Fruit fly (Drosophila melanogaster) whole organism, adult: Measurements from ENCODE around the gene CG9514.

Source experiments
- CG11617 ChIP-seq: fragments of 200-800 bp; sonication (Bioruptor generic); optimal IDR thresholded peaks from 2 replicates; lab custom pipeline; 2017; ENCODE audit warnings: mild to moderate bottlenecking, missing biosample characterization, missing genetic modification reagents, missing genetic modification characterization
- CG12768 ChIP-seq: fragments of 200-800 bp; sonication (Bioruptor generic); optimal IDR thresholded peaks from 2 replicates; lab custom pipeline; 2017; ENCODE audit warnings: missing biosample characterization, missing genetic modification characterization, mild to moderate bottlenecking, moderate library complexity, missing genetic modification reagents
- CG14711 ChIP-seq: fragments of 200-800 bp; sonication (Bioruptor generic); optimal IDR thresholded peaks from 2 replicates; lab custom pipeline; 2018; ENCODE audit warnings: missing biosample characterization, mild to moderate bottlenecking, missing genetic modification characterization, moderate library complexity
- CG1620 ChIP-seq: fragments of 200-800 bp; sonication (Bioruptor generic); optimal IDR thresholded peaks from 2 replicates; lab custom pipeline; 2016; ENCODE audit warnings: missing biosample characterization, missing genetic modification characterization
- CG33017 ChIP-seq: fragments of 200-800 bp; sonication (Bioruptor generic); optimal IDR thresholded peaks from 2 replicates; lab custom pipeline; 2018; ENCODE audit warnings: missing biosample characterization, mild to moderate bottlenecking, missing genetic modification characterization, moderate library complexity
- CG5204 ChIP-seq: fragments of 200-800 bp; sonication (Bioruptor generic); optimal IDR thresholded peaks from 2 replicates; lab custom pipeline; 2016; ENCODE audit warnings: missing biosample characterization, missing genetic modification characterization
- CG7045 ChIP-seq: fragments of 200-800 bp; sonication (Bioruptor generic); optimal IDR thresholded peaks from 2 replicates; lab custom pipeline; 2017; ENCODE audit warnings: missing biosample characterization, mild to moderate bottlenecking, missing genetic modification characterization
- CG7101 ChIP-seq: fragments of 200-800 bp; sonication (Bioruptor generic); optimal IDR thresholded peaks from 2 replicates; lab custom pipeline; 2018; ENCODE audit warnings: missing biosample characterization, mild to moderate bottlenecking, missing genetic modification characterization, moderate library complexity
- Clk ChIP-seq: fragments of 200-800 bp; sonication (Bioruptor generic); optimal IDR thresholded peaks from 2 replicates; lab custom pipeline; 2017; ENCODE audit warnings: missing biosample characterization, missing genetic modification characterization
- Crg-1 ChIP-seq: fragments of 200-800 bp; sonication (Bioruptor generic); optimal IDR thresholded peaks from 2 replicates; lab custom pipeline; 2016; ENCODE audit warnings: missing biosample characterization, missing genetic modification characterization
- Hr96 ChIP-seq: fragments of 200-800 bp; sonication (Bioruptor generic); optimal IDR thresholded peaks from 2 replicates; lab custom pipeline; 2016; ENCODE audit warnings: missing biosample characterization, missing genetic modification characterization
- Mnt ChIP-seq: fragments of 200-800 bp; sonication (Bioruptor generic); optimal IDR thresholded peaks from 2 replicates; lab custom pipeline; 2016; ENCODE audit warnings: missing biosample characterization, mild to moderate bottlenecking, missing genetic modification characterization
- bab1 ChIP-seq: fragments of 200-800 bp; sonication (Bioruptor generic); optimal IDR thresholded peaks from 3 replicates; lab custom pipeline; 2019; ENCODE audit warnings: missing biosample characterization, mild to moderate bottlenecking, missing genetic modification characterization, moderate library complexity
- cic ChIP-seq: fragments of 200-800 bp; sonication (Bioruptor generic); optimal IDR thresholded peaks from 2 replicates; lab custom pipeline; 2017; ENCODE audit warnings: missing biosample characterization, mild to moderate bottlenecking, missing genetic modification characterization, moderate library complexity
- cnc ChIP-seq, 2 experiments: fragments of >200 bp; optimal IDR thresholded peaks; 2 replicates each; lab custom pipeline; 2017
- kay ChIP-seq: fragments of 200-800 bp; sonication (Bioruptor generic); peaks from one replicate; lab custom pipeline; 2016; ENCODE audit warnings: missing biosample characterization, missing genetic modification characterization, borderline replicate concordance
- ovo ChIP-seq: fragments of 200-800 bp; sonication (Bioruptor generic); optimal IDR thresholded peaks from 2 replicates; lab custom pipeline; 2016; ENCODE audit warnings: missing biosample characterization, missing genetic modification characterization
- pad ChIP-seq: fragments of 200-800 bp; sonication (Bioruptor generic); optimal IDR thresholded peaks from 3 replicates; lab custom pipeline; 2017; ENCODE audit warnings: missing biosample characterization, missing genetic modification characterization, mild to moderate bottlenecking, moderate library complexity, missing genetic modification reagents
- tj ChIP-seq: fragments of 200-800 bp; sonication (Bioruptor generic); optimal IDR thresholded peaks from 3 replicates; lab custom pipeline; 2017; ENCODE audit warnings: missing biosample characterization, mild to moderate bottlenecking, missing genetic modification characterization, moderate library complexity
- toe ChIP-seq: fragments of 200-800 bp; sonication (Bioruptor generic); optimal IDR thresholded peaks from 2 replicates; lab custom pipeline; 2016; ENCODE audit warnings: missing biosample characterization, missing genetic modification characterization

The CG9514 gene

DNA sequence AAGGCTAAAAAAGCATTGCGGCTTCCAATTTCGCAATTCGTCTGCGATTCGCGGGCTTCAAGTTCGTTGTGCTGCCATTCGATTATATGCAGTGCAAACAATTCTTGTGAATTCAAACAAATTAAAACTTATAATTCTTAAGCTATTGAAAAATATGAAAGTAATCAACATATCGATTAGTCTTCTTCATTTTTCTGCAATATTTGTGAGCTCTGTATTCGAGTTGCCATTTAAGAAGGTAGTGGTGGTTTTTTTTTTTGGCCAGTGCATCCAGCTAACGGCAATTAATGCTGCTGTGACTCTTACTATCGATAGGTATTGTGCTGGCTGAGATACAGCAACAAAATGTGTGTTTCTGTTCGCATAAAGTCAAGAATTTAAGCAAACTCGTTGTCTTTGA lies 38.8 kb downstream of the CG9514 start:
- TF ChIP-seq bab1 (GFP tag; lab: Kevin White, UChicago) (no peak), Crg-1 (GFP tag; lab: Kevin White, UChicago) (no peak), CG1620 (no peak), CG7045 (GFP tag; lab: Kevin White, UChicago) (no peak), ovo (GFP tag; lab: Kevin White, UChicago) (no peak), CG11617 (no peak)

DNA sequence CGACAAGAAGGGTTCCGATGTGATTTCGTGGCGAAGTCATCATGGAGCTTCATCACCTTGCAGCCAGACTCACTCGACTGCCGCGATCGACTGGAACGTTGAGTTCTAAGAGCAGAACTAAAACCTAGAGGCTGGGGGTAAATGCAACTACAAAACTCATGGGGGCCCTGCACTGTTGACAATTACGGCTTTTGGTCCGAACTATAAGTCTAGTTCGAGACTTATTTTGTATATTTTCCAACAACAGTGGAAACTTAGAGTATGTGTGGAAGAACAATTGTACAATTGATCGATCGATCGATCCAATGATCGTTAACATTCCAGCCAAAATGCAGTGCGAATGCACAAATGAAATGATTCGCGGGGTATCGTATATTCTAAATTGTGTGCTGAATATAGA lies 40.4 kb downstream of the CG9514 start, which contains the start of gene CG9519:
CG9519 (minus strand) TSS at position 101 of the 400 bp plus-strand sequence.
- no peak for TF ChIP-seq Hr96
- TF ChIP-seq CG12768 = no peak
- TF ChIP-seq kay (GFP tag; lab: Kevin White, UChicago) = peak; percentile 11

DNA sequence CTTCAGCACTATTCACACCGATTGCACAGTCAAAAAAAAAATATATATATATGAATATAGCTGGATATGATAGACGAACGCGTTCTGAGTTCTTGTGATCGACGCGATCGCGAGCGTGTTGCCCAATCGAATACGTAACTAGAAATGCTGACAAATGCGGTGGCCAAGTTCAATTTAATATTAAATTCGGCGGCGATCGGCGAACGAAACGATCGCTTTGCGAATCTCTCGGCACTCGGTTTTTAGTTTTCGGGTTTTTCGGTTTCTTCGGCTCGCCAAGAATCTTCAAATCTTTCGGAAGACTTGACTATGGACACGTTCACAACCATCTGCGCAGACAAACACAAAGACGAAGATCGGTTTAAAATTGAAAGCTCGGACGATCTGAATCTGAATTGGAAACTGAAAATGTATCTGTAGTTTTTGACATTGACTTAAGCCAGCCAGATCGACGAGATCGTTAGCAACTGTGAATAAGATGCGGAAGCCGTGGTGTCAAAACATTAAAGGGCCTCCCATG lies 43.5 kb downstream of the CG9514 start, which contains the start of gene CG9521:
CG9521 (minus strand) TSS at position 117 of the 520 bp plus-strand sequence.
- TF ChIP-seq toe (GFP tag; lab: Kevin White, UChicago) (no peak), tj (GFP tag; lab: Kevin White, UChicago) (no peak), CG12768 (no peak), CG7101 (no peak), Crg-1 (GFP tag; lab: Kevin White, UChicago) (no peak), CG7045 (GFP tag; lab: Kevin White, UChicago) (no peak), Hr96 (no peak), CG11617 (no peak), cnc (optimal IDR thresholded peaks at IDR 0.05; lab: Kevin White, UChicago) (no peak), ovo (GFP tag; lab: Kevin White, UChicago) (no peak), pad (no peak)

DNA sequence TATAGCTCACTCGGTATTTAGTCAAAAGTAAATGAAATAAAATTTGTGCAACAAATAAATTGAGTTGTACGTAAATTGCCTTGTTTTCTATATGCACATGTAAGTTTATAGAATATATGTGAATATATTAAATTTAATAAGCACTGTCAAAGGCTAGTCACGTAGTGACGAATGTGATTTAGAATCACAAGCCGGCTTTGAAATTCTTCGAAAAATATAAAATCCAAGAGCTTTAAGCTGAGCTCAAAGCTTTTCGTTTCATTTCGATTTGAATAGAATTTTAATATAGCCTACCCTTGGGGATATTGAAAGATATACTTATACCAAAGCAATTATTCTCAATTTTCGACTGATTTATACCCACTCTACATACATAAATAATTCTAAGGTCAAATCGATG lies 46.6 kb downstream of the CG9514 start:
- TF ChIP-seq kay (GFP tag; lab: Kevin White, UChicago) (peak; percentile 81), cnc (optimal IDR thresholded peaks at IDR 0.05; lab: Kevin White, UChicago) (no peak)

DNA sequence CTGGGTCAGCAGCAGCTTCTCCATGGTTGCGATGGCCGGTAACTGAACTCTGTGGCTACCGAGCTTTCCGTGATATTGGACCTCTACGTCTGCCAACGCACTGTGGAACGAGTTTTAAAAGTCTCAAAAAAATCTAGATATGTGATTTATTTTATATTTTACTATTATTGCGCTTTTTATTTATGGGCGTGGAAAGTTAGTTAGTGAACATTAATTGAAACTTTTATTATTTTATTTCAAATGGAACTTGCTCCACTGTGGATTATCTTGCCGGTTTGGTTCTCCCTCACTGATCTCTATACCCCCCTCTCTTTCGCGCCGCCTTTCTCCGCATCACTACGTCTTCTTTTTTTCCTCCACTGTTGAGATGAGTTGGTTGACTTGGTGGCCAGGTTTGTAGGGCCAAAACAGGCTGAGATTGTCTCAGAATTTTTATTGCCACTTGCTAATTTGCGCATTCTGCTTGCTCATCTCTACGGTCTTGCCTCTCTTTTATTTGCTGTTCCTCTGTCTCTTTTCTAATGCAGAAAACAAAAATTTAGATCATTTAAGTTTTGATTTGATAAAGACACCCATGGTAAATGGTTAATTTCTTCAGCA lies 47.8 kb downstream of the CG9514 start, which contains the start of gene CG9522:
CG9522 (minus strand) TSS at position 54 of the 600 bp plus-strand sequence.
- no peak for TF ChIP-seq CG1620
- no peak for TF ChIP-seq toe (GFP tag; lab: Kevin White, UChicago)
- TF ChIP-seq CG33017 (tag; lab: Kevin White, UChicago) = no peak
- TF ChIP-seq CG7101 = no peak
- TF ChIP-seq cnc (optimal IDR thresholded peaks at IDR 0.05; lab: Kevin White, UChicago) = no peak
- no peak for TF ChIP-seq cic (GFP tag; lab: Kevin White, UChicago)
- no peak for TF ChIP-seq kay (GFP tag; lab: Kevin White, UChicago)
- no peak for TF ChIP-seq CG12768
- no peak for TF ChIP-seq Hr96
- TF ChIP-seq Crg-1 (GFP tag; lab: Kevin White, UChicago) = no peak
- no peak for TF ChIP-seq CG14711 (tag; lab: Kevin White, UChicago)
- TF ChIP-seq CG7045 (GFP tag; lab: Kevin White, UChicago) = no peak
- no peak for TF ChIP-seq CG11617
- TF ChIP-seq CG5204 = no peak
- TF ChIP-seq bab1 (GFP tag; lab: Kevin White, UChicago) = no peak

DNA sequence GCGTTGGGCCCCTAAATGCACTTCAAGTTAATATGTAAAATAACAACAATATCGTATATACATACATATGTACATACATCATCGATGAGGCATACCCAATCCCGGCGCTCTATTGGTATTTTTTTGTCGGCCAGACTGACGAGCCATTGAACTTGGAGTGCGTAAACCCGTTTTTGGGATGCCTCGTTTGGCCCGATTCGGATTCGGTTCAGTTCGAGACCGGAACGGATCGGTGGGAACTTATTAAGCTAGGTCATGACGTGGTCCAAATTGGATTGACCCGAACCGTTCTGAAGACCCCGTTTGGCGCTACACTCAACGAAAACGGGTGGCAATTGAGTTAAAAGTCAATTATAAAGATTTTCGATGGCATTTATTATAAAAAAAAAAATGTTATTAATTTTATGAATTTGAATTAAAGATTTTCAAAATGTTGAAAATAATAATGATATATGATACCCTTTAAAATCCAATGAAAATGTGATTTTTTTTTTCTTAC lies 50.5 kb downstream of the CG9514 start:
- no peak for TF ChIP-seq CG12768
- TF ChIP-seq toe (GFP tag; lab: Kevin White, UChicago) = no peak
- TF ChIP-seq CG7101 = no peak
- TF ChIP-seq Mnt (GFP tag; lab: Kevin White, UChicago) = no peak
- TF ChIP-seq cnc (optimal IDR thresholded peaks at IDR 0.05; lab: Kevin White, UChicago) = no peak

DNA sequence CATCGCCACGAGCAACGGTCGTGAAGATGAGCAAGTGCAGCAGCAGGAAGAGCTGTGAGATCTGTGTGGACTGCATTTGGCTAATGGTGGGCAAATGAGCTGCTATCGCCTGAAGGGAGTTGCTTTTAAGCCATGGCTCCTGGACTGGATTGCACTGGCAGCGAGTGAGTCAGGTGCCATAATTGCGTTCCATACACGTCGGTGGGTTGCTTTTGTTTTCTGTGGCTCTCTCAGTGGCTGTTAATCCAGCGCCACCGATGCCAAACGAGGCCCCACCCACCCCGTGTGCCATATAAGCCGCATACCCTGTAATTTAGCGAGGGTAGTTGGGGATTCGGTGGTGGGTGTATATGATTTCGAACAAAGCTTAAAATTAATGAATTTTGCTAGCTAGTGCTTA lies 52.0 kb downstream of the CG9514 start, which contains the start of gene CG12539:
CG12539 (minus strand) TSS at position 101 of the 400 bp plus-strand sequence.
- TF ChIP-seq cnc (optimal IDR thresholded peaks at IDR 0.05; lab: Kevin White, UChicago) = no peak
- TF ChIP-seq ovo (GFP tag; lab: Kevin White, UChicago) = no peak
- TF ChIP-seq toe (GFP tag; lab: Kevin White, UChicago) = no peak
- no peak for TF ChIP-seq Hr96
- TF ChIP-seq CG1620 = no peak
- TF ChIP-seq CG11617 = no peak
- no peak for TF ChIP-seq Clk (GFP tag; lab: Kevin White, UChicago)
- no peak for TF ChIP-seq cic (GFP tag; lab: Kevin White, UChicago)
- no peak for TF ChIP-seq Crg-1 (GFP tag; lab: Kevin White, UChicago)
- TF ChIP-seq pad = no peak
- no peak for TF ChIP-seq CG14711 (tag; lab: Kevin White, UChicago)
- no peak for TF ChIP-seq CG7101
- no peak for TF ChIP-seq CG33017 (tag; lab: Kevin White, UChicago)
- TF ChIP-seq CG7045 (GFP tag; lab: Kevin White, UChicago) = no peak
- TF ChIP-seq kay (GFP tag; lab: Kevin White, UChicago) = no peak
- TF ChIP-seq tj (GFP tag; lab: Kevin White, UChicago) = no peak
